Worm (Caenorhabditis elegans) whole organism, L4 larva: Measurements from ENCODE around the gene gfi-1.

Experiments
- ceh-20 ChIP-seq: fragments of 200-800 bp; sonication (Bioruptor generic); IDR thresholded peaks from 2 replicates; pipeline ENCODE4 v1.3.6; 2022; ENCODE audit warnings: missing genetic modification reagents, missing genetic modification characterization, missing compliant biosample characterization
- lin-1 ChIP-seq: fragments of 200-800 bp; sonication (Bioruptor generic); IDR thresholded peaks from 2 replicates; pipeline ENCODE4 v1.3.6; 2022; ENCODE audit warnings: missing genetic modification reagents, missing genetic modification characterization, missing compliant biosample characterization
- set-16 ChIP-seq: fragments of 200-800 bp; sonication (Bioruptor generic); IDR thresholded peaks from 2 replicates; pipeline ENCODE4 v1.3.6; 2022; ENCODE audit warnings: missing genetic modification reagents, missing genetic modification characterization, missing compliant biosample characterization
- vab-7 ChIP-seq: fragments of 200-800 bp; sonication (Bioruptor generic); IDR thresholded peaks from 2 replicates; pipeline ENCODE4 v1.3.6; 2022; ENCODE audit warnings: missing genetic modification reagents, missing genetic modification characterization, missing compliant biosample characterization

Gene gfi-1

DNA sequence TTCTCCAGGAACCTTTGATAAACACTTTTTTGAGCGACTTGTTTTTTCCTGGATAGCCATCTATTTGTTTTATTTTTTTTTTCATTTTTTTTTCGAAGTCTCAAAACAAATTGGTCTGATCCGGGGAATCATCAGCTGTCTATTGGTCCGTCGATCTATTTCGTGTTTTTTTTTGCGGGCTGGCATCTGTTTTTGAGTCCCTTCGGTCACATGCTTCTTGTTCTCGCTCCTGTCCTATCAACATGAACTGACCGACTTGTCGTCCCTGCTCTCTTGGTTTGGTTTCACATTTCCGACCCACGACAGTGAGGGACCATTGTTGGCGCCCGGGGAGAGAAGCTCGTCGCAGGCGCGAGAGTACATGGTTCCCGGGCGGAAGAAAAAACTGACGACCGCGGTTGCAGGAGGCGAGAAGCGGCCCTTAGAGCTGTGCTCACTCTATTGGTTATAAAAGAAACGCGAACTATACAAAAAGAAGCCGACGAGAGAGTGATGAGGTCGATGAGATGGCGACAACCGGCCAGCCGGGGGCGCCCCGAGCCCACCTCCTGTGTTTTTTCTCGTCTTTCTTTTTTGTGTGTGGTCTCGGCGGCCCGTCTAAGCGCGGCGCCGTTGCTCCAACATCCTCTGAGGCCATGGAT is 55.1 kb downstream of the gfi-1 start (continued):
- TF ChIP-seq lin-1 (GFP tag; lab: Robert Waterston, UW) = no peak
- peak; percentile 45; the same call in 1 of the 2 replicates for TF ChIP-seq ceh-20
- no peak for TF ChIP-seq vab-7 (GFP tag; lab: Robert Waterston, UW)
- TF ChIP-seq set-16 (GFP tag; lab: Robert Waterston, UW) = peak; percentile 84
